Worm (Caenorhabditis elegans) whole organism, L2 larva: ENCODE results near the gene Y37A1A.2.
A peak's percentile ranks its signal among the peaks of the same experiment; 100 is the strongest.

Experiments used
- C34F6.9 ChIP-seq: fragments of 150-350 bp; optimal IDR thresholded peaks from 2 replicates; lab custom pipeline; 2014; ENCODE audit warnings: missing biosample characterization, missing genetic modification characterization
- F13H6.1 ChIP-seq: sonication (generic microtip); optimal IDR thresholded peaks from 2 replicates; lab custom pipeline; 2016; ENCODE audit warnings: missing genetic modification characterization, missing compliant biosample characterization
- R02D3.7 ChIP-seq: fragments of 150-350 bp; optimal IDR thresholded peaks from 2 replicates; lab custom pipeline; 2014; ENCODE audit warnings: missing biosample characterization, missing genetic modification characterization
- Y55F3AM.14 ChIP-seq: fragments of 200-800 bp; sonication (Bioruptor generic); optimal IDR thresholded peaks from 2 replicates; lab custom pipeline; 2018; ENCODE audit warnings: mild to moderate bottlenecking, missing genetic modification characterization, missing compliant biosample characterization
- ZK546.5 ChIP-seq: sonication (generic microtip); optimal IDR thresholded peaks from 2 replicates; lab custom pipeline; 2017; ENCODE audit warnings: missing biosample characterization, missing genetic modification characterization
- alr-1 ChIP-seq: fragments of 150-350 bp; optimal IDR thresholded peaks from 2 replicates; lab custom pipeline; 2014; ENCODE audit warnings: missing biosample characterization, missing genetic modification characterization
- aly-2 ChIP-seq: fragments of 150-350 bp; optimal IDR thresholded peaks from 2 replicates; lab custom pipeline; 2014; ENCODE audit warnings: missing biosample characterization, missing genetic modification characterization
- ama-1 ChIP-seq: fragments of 150-350 bp; optimal IDR thresholded peaks from 2 replicates; lab custom pipeline; 2018; ENCODE audit warnings: inconsistent platforms
- blmp-1 ChIP-seq: sonication (generic microtip); optimal IDR thresholded peaks from 2 replicates; lab custom pipeline; 2017; ENCODE audit warnings: missing genetic modification characterization, mild to moderate bottlenecking, missing compliant biosample characterization, antibody characterized with exemption, moderate library complexity; ENCODE audit not compliant: insufficient read depth
- ceh-16 ChIP-seq: fragments of 150-350 bp; optimal IDR thresholded peaks from 2 replicates; lab custom pipeline; 2014; ENCODE audit warnings: missing biosample characterization, missing genetic modification characterization
- ceh-82 ChIP-seq: fragments of 150-350 bp; optimal IDR thresholded peaks from 2 replicates; lab custom pipeline; 2014; ENCODE audit warnings: missing biosample characterization, missing genetic modification characterization
- crh-2 ChIP-seq: sonication (generic microtip); optimal IDR thresholded peaks from 2 replicates; lab custom pipeline; 2017; ENCODE audit warnings: missing biosample characterization, missing genetic modification characterization
- dmd-4 ChIP-seq: sonication (generic microtip); optimal IDR thresholded peaks from 2 replicates; lab custom pipeline; 2017; ENCODE audit warnings: missing biosample characterization, missing genetic modification characterization
- egl-27 ChIP-seq: sonication (generic microtip); optimal IDR thresholded peaks from 3 replicates; lab custom pipeline; 2017; ENCODE audit warnings: missing biosample characterization, missing genetic modification reagents, missing genetic modification characterization
- elt-1 ChIP-seq: fragments of 150-350 bp; optimal IDR thresholded peaks from 2 replicates; lab custom pipeline; 2014; ENCODE audit warnings: missing biosample characterization, missing genetic modification characterization
- elt-3 ChIP-seq: sonication (generic microtip); optimal IDR thresholded peaks from 2 replicates; lab custom pipeline; 2017; ENCODE audit warnings: missing biosample characterization, missing genetic modification characterization
- fos-1 ChIP-seq: fragments of 150-350 bp; optimal IDR thresholded peaks from 2 replicates; lab custom pipeline; 2014; ENCODE audit warnings: missing biosample characterization, missing genetic modification characterization
- gmeb-1 ChIP-seq: fragments of 150-350 bp; optimal IDR thresholded peaks from 2 replicates; lab custom pipeline; 2014; ENCODE audit warnings: missing biosample characterization, missing genetic modification characterization
- lin-11 ChIP-seq: fragments of 150-350 bp; sonication (generic microtip); optimal IDR thresholded peaks from 2 replicates; lab custom pipeline; 2014; ENCODE audit warnings: missing biosample characterization, missing genetic modification characterization, inconsistent platforms, mixed read lengths
- lin-39 ChIP-seq: fragments of 150-350 bp; optimal IDR thresholded peaks from 2 replicates; lab custom pipeline; 2014; ENCODE audit warnings: missing biosample characterization, missing genetic modification reagents, missing genetic modification characterization
- lsy-2 ChIP-seq, 2 experiments: fragments of 150-350 bp in 1 of 2; sonication (generic microtip) in 1 of 2; optimal IDR thresholded peaks; 2 replicates each; lab custom pipeline; 2014 to 2017; ENCODE audit warnings: missing biosample characterization in 2 of 2, missing genetic modification characterization in 2 of 2
- mab-5 ChIP-seq: fragments of 150-350 bp; optimal IDR thresholded peaks from 2 replicates; lab custom pipeline; 2014; ENCODE audit warnings: missing biosample characterization, missing genetic modification characterization
- mbf-1 ChIP-seq: sonication (generic microtip); optimal IDR thresholded peaks from 2 replicates; lab custom pipeline; 2017; ENCODE audit warnings: missing biosample characterization, missing genetic modification characterization
- mdl-1 ChIP-seq, 2 experiments: fragments of 150-350 bp in 1 of 2; sonication (generic microtip) in 1 of 2; optimal IDR thresholded peaks; 2 replicates each; lab custom pipeline; 2017; ENCODE audit warnings: missing biosample characterization in 2 of 2, missing genetic modification characterization in 2 of 2
- nhr-10 ChIP-seq: sonication (generic microtip); optimal IDR thresholded peaks from 2 replicates; lab custom pipeline; 2017; ENCODE audit warnings: missing biosample characterization, missing genetic modification characterization
- nhr-11 ChIP-seq: fragments of 150-350 bp; optimal IDR thresholded peaks from 2 replicates; lab custom pipeline; 2014; ENCODE audit warnings: missing biosample characterization, missing genetic modification characterization
- nhr-12 ChIP-seq: fragments of 150-350 bp; optimal IDR thresholded peaks from 2 replicates; lab custom pipeline; 2014; ENCODE audit warnings: missing biosample characterization, missing genetic modification characterization
- nhr-129 ChIP-seq: fragments of 150-350 bp; optimal IDR thresholded peaks from 2 replicates; lab custom pipeline; 2014; ENCODE audit warnings: missing biosample characterization, missing genetic modification characterization
- nhr-21 ChIP-seq: fragments of 150-350 bp; optimal IDR thresholded peaks from 2 replicates; lab custom pipeline; 2014; ENCODE audit warnings: missing biosample characterization, missing genetic modification characterization
- nhr-23 ChIP-seq: fragments of 150-350 bp; optimal IDR thresholded peaks from 2 replicates; lab custom pipeline; 2014; ENCODE audit warnings: missing biosample characterization, missing genetic modification reagents, missing genetic modification characterization
- nhr-237 ChIP-seq: fragments of 150-350 bp; optimal IDR thresholded peaks from 2 replicates; lab custom pipeline; 2014; ENCODE audit warnings: missing biosample characterization, missing genetic modification characterization
- nhr-25 ChIP-seq: fragments of 150-350 bp; sonication (generic microtip); optimal IDR thresholded peaks from 3 replicates; lab custom pipeline; 2014; ENCODE audit warnings: missing biosample characterization, missing genetic modification characterization
- nhr-6 ChIP-seq: fragments of 150-350 bp; optimal IDR thresholded peaks from 2 replicates; lab custom pipeline; 2014; ENCODE audit warnings: missing biosample characterization, missing genetic modification characterization
- nhr-77 ChIP-seq: fragments of 150-350 bp; optimal IDR thresholded peaks from 2 replicates; lab custom pipeline; 2014; ENCODE audit warnings: missing biosample characterization, missing genetic modification characterization
- peb-1 ChIP-seq: fragments of 150-350 bp; optimal IDR thresholded peaks from 2 replicates; lab custom pipeline; 2014; ENCODE audit warnings: missing biosample characterization, missing genetic modification characterization
- sem-4 ChIP-seq: fragments of 150-350 bp; optimal IDR thresholded peaks from 2 replicates; lab custom pipeline; 2014; ENCODE audit warnings: missing biosample characterization, missing genetic modification reagents, missing genetic modification characterization
- skn-1 ChIP-seq: sonication (generic microtip); optimal IDR thresholded peaks from 2 replicates; lab custom pipeline; 2017; ENCODE audit warnings: missing biosample characterization, missing genetic modification characterization
- sma-3 ChIP-seq: sonication (generic microtip); optimal IDR thresholded peaks from 2 replicates; lab custom pipeline; 2016; ENCODE audit warnings: missing genetic modification reagents, missing genetic modification characterization, missing compliant biosample characterization
- sma-9 ChIP-seq, 2 experiments: fragments of 150-350 bp in 1 of 2; sonication (generic microtip) in 1 of 2; optimal IDR thresholded peaks; 2 replicates each; lab custom pipeline; 2014 to 2016; ENCODE audit warnings: missing genetic modification characterization in 2 of 2, mild to moderate bottlenecking in 1 of 2, missing biosample characterization in 1 of 2, missing compliant biosample characterization in 1 of 2, missing genetic modification reagents in 1 of 2, moderate library complexity in 1 of 2
- snpc-4 ChIP-seq: fragments of 150-350 bp; optimal IDR thresholded peaks from 2 replicates; lab custom pipeline; 2014; ENCODE audit warnings: missing biosample characterization, missing genetic modification characterization
- unc-39 ChIP-seq: fragments of 150-350 bp; optimal IDR thresholded peaks from 2 replicates; lab custom pipeline; 2014; ENCODE audit warnings: missing biosample characterization, missing genetic modification characterization
- unc-55 ChIP-seq: fragments of 150-350 bp; sonication (generic microtip); optimal IDR thresholded peaks from 3 replicates; lab custom pipeline; 2014; ENCODE audit warnings: missing biosample characterization, missing genetic modification reagents, missing genetic modification characterization
- unc-62 ChIP-seq: fragments of 150-350 bp; optimal IDR thresholded peaks from 2 replicates; lab custom pipeline; 2014; ENCODE audit warnings: missing biosample characterization, missing genetic modification reagents, missing genetic modification characterization
- zag-1 ChIP-seq: fragments of 150-350 bp; optimal IDR thresholded peaks from 2 replicates; lab custom pipeline; 2014; ENCODE audit warnings: missing biosample characterization, missing genetic modification characterization
- ztf-1 ChIP-seq: fragments of 200-800 bp; sonication (Bioruptor generic); conservative IDR thresholded peaks from 2 replicates; pipeline ENCODE4 v1.3.6; 2022; ENCODE audit warnings: missing genetic modification characterization, missing compliant biosample characterization
- ztf-11 ChIP-seq: sonication (generic microtip); optimal IDR thresholded peaks from 2 replicates; lab custom pipeline; 2017; ENCODE audit warnings: missing biosample characterization, missing genetic modification characterization
- ztf-4 ChIP-seq: fragments of 150-350 bp; optimal IDR thresholded peaks from 2 replicates; lab custom pipeline; 2014; ENCODE audit warnings: missing biosample characterization, missing genetic modification characterization

Gene Y37A1A.2

DNA sequence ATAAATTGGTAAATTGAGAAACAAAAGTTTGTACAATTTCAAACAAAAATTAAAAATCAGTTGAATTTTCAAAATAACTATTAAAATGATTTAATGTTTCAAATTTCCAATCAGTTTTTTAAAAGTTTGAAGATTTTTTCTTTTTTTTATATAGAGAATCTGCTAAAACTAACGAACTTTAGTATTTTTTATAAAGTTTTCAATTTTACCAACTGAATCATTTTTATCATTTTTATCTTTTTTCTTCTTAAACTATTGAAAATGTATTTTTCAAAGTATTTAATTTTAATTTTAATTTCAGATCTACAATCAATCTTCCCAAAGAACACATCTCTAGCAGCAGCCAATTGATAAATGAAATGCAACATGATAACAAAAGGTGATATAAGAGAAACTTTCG lies 21.3 kb upstream of the Y37A1A.2 start, which contains the start of gene Y37A1A.4:
Gene Y37A1A.4, plus strand, starts transcription at position 301 of the 400 bp plus-strand sequence.
- no peak for TF ChIP-seq unc-55 (GFP tag; lab: Kevin White, UChicago)
- TF ChIP-seq nhr-129 (tag; lab: Kevin White, UChicago), result no peak
- TF ChIP-seq ceh-16, result no peak
- TF ChIP-seq nhr-12 (tag; lab: Kevin White, UChicago), result no peak
- TF ChIP-seq lin-11 (tag; lab: Kevin White, UChicago), result no peak
- no peak for TF ChIP-seq peb-1
- TF ChIP-seq ztf-4 (tag; lab: Kevin White, UChicago), result no peak
- no peak for TF ChIP-seq unc-39 (tag; lab: Kevin White, UChicago)
- TF ChIP-seq ztf-11, result no peak
- no peak for TF ChIP-seq unc-62 (GFP tag; lab: Kevin White, UChicago)
- no peak for TF ChIP-seq fos-1 (tag; lab: Kevin White, UChicago)
- TF ChIP-seq nhr-25, result no peak
- TF ChIP-seq dmd-4 (tag; lab: Kevin White, UChicago), result no peak
- no peak for TF ChIP-seq blmp-1
- no peak for TF ChIP-seq lin-39 (tag; lab: Kevin White, UChicago)
- no peak for TF ChIP-seq skn-1

DNA sequence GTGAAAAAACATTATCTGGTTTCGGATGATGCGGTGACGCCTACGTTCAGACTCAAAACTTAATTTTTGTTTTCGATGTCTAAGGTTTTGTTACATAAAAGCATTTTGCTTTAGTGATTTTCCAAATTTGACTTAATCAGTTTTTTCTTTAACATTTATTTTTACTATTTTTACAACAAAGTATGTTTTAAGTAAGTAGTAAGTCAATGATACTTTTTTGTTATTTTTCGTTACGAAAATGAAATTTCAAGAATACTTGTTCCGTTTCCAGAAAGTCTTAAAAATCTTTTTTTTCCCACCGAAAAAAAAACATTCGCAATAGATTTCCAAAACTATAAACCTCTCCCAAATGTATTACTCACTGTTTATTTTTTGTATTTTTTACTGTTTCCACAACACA lies 14.8 kb upstream of the Y37A1A.2 start:
- TF ChIP-seq Y55F3AM.14 (GFP tag; lab: Kevin White, UChicago) (no peak), nhr-21 (tag; lab: Kevin White, UChicago) (no peak), lin-11 (tag; lab: Kevin White, UChicago) (no peak)

DNA sequence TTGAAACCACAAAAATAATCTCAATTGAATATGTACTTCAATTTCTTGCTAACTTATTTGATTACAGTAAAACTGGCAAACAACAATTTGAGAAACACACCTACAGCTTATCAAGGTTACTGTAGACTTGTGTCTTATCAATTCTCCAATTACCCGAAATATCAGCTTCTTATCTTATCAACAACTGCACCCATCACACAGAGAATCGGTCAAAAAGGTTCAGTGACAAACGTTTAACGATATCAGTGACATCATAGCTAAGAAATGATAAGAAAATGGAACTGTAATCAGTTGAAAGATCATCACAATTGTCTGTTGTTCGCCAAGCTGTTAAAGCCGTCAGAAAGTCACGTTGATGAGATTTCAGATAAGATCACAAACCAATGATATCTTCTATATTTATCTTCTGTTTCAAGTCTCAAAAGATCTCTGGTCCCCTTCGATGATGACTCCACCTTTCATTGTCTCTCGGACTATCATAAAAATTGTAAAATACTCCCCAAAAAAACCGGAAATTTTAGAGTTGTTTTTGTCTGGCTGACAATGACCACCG lies 6.5 kb upstream of the Y37A1A.2 start:
- no peak for TF ChIP-seq nhr-11
- no peak for TF ChIP-seq nhr-77
- no peak for TF ChIP-seq ceh-82
- no peak for TF ChIP-seq aly-2 (tag; lab: Kevin White, UChicago)
- no peak for TF ChIP-seq unc-62 (GFP tag; lab: Kevin White, UChicago)
- no peak for TF ChIP-seq nhr-23 (tag; lab: Kevin White, UChicago)
- TF ChIP-seq nhr-6, result peak; percentile 67
- TF ChIP-seq lin-11 (tag; lab: Kevin White, UChicago), result no peak
- no peak for TF ChIP-seq alr-1 (tag; lab: Kevin White, UChicago)
- no peak for TF ChIP-seq ZK546.5 (tag; lab: Kevin White, UChicago)
- no peak for TF ChIP-seq ceh-16
- peak; percentile 95 for TF ChIP-seq crh-2 (tag; lab: Kevin White, UChicago)
- TF ChIP-seq nhr-237 (tag; lab: Kevin White, UChicago), result no peak
- peak; percentile 100 for TF ChIP-seq fos-1 (tag; lab: Kevin White, UChicago)
- peak; percentile 73 for TF ChIP-seq elt-3
- TF ChIP-seq dmd-4 (tag; lab: Kevin White, UChicago), result no peak
- peak; percentile 99 for TF ChIP-seq sma-9 (GFP tag; optimal IDR thresholded peaks at IDR 0.05; lab: Kevin White, UChicago)
- no peak for TF ChIP-seq sma-9 (tag; optimal IDR thresholded peaks at IDR 0.05; lab: Kevin White, UChicago)
- no peak for TF ChIP-seq sem-4
- TF ChIP-seq lsy-2 (tag; optimal IDR thresholded peaks at IDR 0.05; lab: Kevin White, UChicago), result peak; percentile 26 to 93
- TF ChIP-seq C34F6.9 (tag; lab: Kevin White, UChicago), result no peak
- peak; percentile 88 for TF ChIP-seq nhr-21 (tag; lab: Kevin White, UChicago)
- TF ChIP-seq F13H6.1 (tag; lab: Kevin White, UChicago), result peak; percentile 85
- TF ChIP-seq mbf-1 (tag; lab: Kevin White, UChicago), result no peak
- TF ChIP-seq gmeb-1, result peak; percentile 79
- TF ChIP-seq lin-39 (tag; lab: Kevin White, UChicago), result no peak
- peak; percentile 75 for TF ChIP-seq blmp-1
- TF ChIP-seq nhr-10 (tag; lab: Kevin White, UChicago), result no peak
- peak; percentile 81 for TF ChIP-seq skn-1
- TF ChIP-seq zag-1 (tag; lab: Kevin White, UChicago), result no peak
- no peak for TF ChIP-seq ztf-1
- peak; percentile 59 for TF ChIP-seq Y55F3AM.14 (GFP tag; lab: Kevin White, UChicago)
- TF ChIP-seq sma-3 (GFP tag; lab: Kevin White, UChicago), result peak; percentile 93
- TF ChIP-seq elt-1 (tag; lab: Kevin White, UChicago), result no peak
- TF ChIP-seq unc-55 (GFP tag; lab: Kevin White, UChicago), result no peak
- TF ChIP-seq mab-5 (tag; lab: Kevin White, UChicago), result no peak
- TF ChIP-seq snpc-4 (tag; lab: Kevin White, UChicago), result no peak
- no peak for TF ChIP-seq nhr-12 (tag; lab: Kevin White, UChicago)
- TF ChIP-seq ztf-11, result no peak
- TF ChIP-seq unc-39 (tag; lab: Kevin White, UChicago), result no peak
- TF ChIP-seq R02D3.7 (tag; lab: Kevin White, UChicago), result no peak
- TF ChIP-seq mdl-1 (tag; optimal IDR thresholded peaks at IDR 0.05; lab: Kevin White, UChicago), result peak in 1 of 2 experiments; percentile 65
- no peak for TF ChIP-seq ama-1 (lab: Kevin White, UChicago)
- peak; percentile 82 for TF ChIP-seq nhr-129 (tag; lab: Kevin White, UChicago)
- TF ChIP-seq ztf-4 (tag; lab: Kevin White, UChicago), result no peak
- TF ChIP-seq egl-27 (tag; lab: Kevin White, UChicago), result peak; percentile 97
- peak; percentile 86 for TF ChIP-seq nhr-25
